Worm (Caenorhabditis elegans): Measurements from ENCODE around the gene nhr-61.
A peak's percentile ranks its signal among the peaks of the same experiment; 100 is the strongest.

Gene nhr-61

ce11 chrII:14849897-14850296 lies 31.6 kb upstream of the nhr-61 start:
- no peak for TF ChIP-seq nhr-25 (tag; optimal IDR thresholded peaks at IDR 0.05; ENCODE audit: borderline replicate concordance, insufficient read depth)
- TF ChIP-seq unc-62 (GFP tag; optimal IDR thresholded peaks at IDR 0.05 in 1 of 2): peak in 1 of 2 experiments; percentile 94
- no peak for TF ChIP-seq unc-62 (tag; optimal IDR thresholded peaks at IDR 0.05)
- TF ChIP-seq lim-7 (GFP tag; IDR thresholded peaks at IDR 0.05): no peak
- TF ChIP-seq lsy-2 (tag; optimal IDR thresholded peaks at IDR 0.05): no peak
- no peak for TF ChIP-seq dve-1 (tag; optimal IDR thresholded peaks at IDR 0.05; ENCODE audit: insufficient read depth)

ce11 chrII:14844253-14844652 lies 25.9 kb upstream of the nhr-61 start:
- TF ChIP-seq nhr-28 (tag; optimal IDR thresholded peaks at IDR 0.05) (peak; percentile 49), daf-8 (GFP tag; IDR thresholded peaks at IDR 0.05) (no peak)

ce11 chrII:14843016-14843415 lies 24.7 kb upstream of the nhr-61 start, which contains the start of gene cdh-7:
cdh-7 (plus strand) TSS chrII:14843229.
- TF ChIP-seq aha-1 (tag): peak; percentile 83
- no peak for TF ChIP-seq php-3 (GFP tag; IDR thresholded peaks at IDR 0.05)
- TF ChIP-seq egl-43 (GFP tag; IDR thresholded peaks at IDR 0.05): no peak
- 0 out of 2 replicates have a peak, but pooled peaks have one; percentile 40 for TF ChIP-seq dmd-8 (GFP tag; IDR thresholded peaks at IDR 0.05)

ce11 chrII:14841253-14841652 lies 22.9 kb upstream of the nhr-61 start:
- TF ChIP-seq R02D3.7 (tag; optimal IDR thresholded peaks at IDR 0.05): no peak
- no peak for TF ChIP-seq ZK546.5 (tag; optimal IDR thresholded peaks at IDR 0.05)
- no peak for TF ChIP-seq nhr-76 (tag; optimal IDR thresholded peaks at IDR 0.05)
- no peak for TF ChIP-seq daf-16 (GFP tag; optimal IDR thresholded peaks at IDR 0.05)
- no peak for TF ChIP-seq daf-16 (tag; optimal IDR thresholded peaks at IDR 0.05)
- peak; percentile 64 for TF ChIP-seq hlh-30 (tag; optimal IDR thresholded peaks at IDR 0.05; ENCODE audit: insufficient read depth)
- peak in 1 of 2 experiments; percentile 1 for TF ChIP-seq unc-62 (GFP tag; optimal IDR thresholded peaks at IDR 0.05 in 1 of 2)
- no peak for TF ChIP-seq unc-62 (tag; optimal IDR thresholded peaks at IDR 0.05)
- no peak for TF ChIP-seq egl-27 (tag; optimal IDR thresholded peaks at IDR 0.05)
- TF ChIP-seq mxl-3 (GFP tag; optimal IDR thresholded peaks at IDR 0.05): peak; percentile 19
- TF ChIP-seq lsy-2 (tag; optimal IDR thresholded peaks at IDR 0.05): peak in 1 of 2 experiments; percentile 72
- no peak for TF ChIP-seq nhr-41 (GFP tag; IDR thresholded peaks at IDR 0.05)
- TF ChIP-seq cey-2 (tag; optimal IDR thresholded peaks at IDR 0.05; ENCODE audit: borderline replicate concordance, insufficient read depth): no peak
- TF ChIP-seq mdl-1 (tag; optimal IDR thresholded peaks at IDR 0.05): peak in 1 of 2 experiments; percentile 11
- no peak for TF ChIP-seq nhr-237 (tag; optimal IDR thresholded peaks at IDR 0.05)
- no peak for TF ChIP-seq vab-7 (GFP tag; IDR thresholded peaks at IDR 0.05)
- TF ChIP-seq F10B5.3 (tag; optimal IDR thresholded peaks at IDR 0.05): no peak
- TF ChIP-seq lin-29 (GFP tag; IDR thresholded peaks at IDR 0.05): no peak
- peak; percentile 22 for TF ChIP-seq hlh-11 (tag; optimal IDR thresholded peaks at IDR 0.05)
- no peak for TF ChIP-seq nhr-42 (GFP tag; IDR thresholded peaks at IDR 0.05)
- TF ChIP-seq gei-8 (GFP tag; optimal IDR thresholded peaks at IDR 0.05): no peak
- no peak for TF ChIP-seq hif-1 (tag; optimal IDR thresholded peaks at IDR 0.05)
- TF ChIP-seq ama-1 (optimal IDR thresholded peaks at IDR 0.05): no peak
- no peak for TF ChIP-seq ceh-82 (tag; optimal IDR thresholded peaks at IDR 0.05)
- TF ChIP-seq snpc-4 (tag; optimal IDR thresholded peaks at IDR 0.05): no peak
- TF ChIP-seq lin-13 (GFP tag; optimal IDR thresholded peaks at IDR 0.05): no peak
- TF ChIP-seq nhr-111 (GFP tag; optimal IDR thresholded peaks at IDR 0.05): no peak
- TF ChIP-seq saeg-2 (GFP tag; IDR thresholded peaks at IDR 0.05): no peak
- TF ChIP-seq nhr-102 (tag; optimal IDR thresholded peaks at IDR 0.05): no peak
- no peak for TF ChIP-seq nhr-6 (tag; optimal IDR thresholded peaks at IDR 0.05)

Measured in whole organism, L4 larva.